Fruit fly (Drosophila melanogaster): ENCODE data around the gene CG31638.

dm6 chr2L:6502887-6503723 is 12.2 kb downstream of the CG31638 start:
- TF ChIP-seq bab1 (GFP tag; optimal IDR thresholded peaks at IDR 0.05): no peak
- no peak for TF ChIP-seq Crg-1 (GFP tag; optimal IDR thresholded peaks at IDR 0.05)
- no peak for TF ChIP-seq kay (GFP tag; ENCODE audit: borderline replicate concordance)
- TF ChIP-seq CG14711 (tag; optimal IDR thresholded peaks at IDR 0.05): no peak
- TF ChIP-seq Hr96 (GFP tag; optimal IDR thresholded peaks at IDR 0.05): no peak
